Worm (Caenorhabditis elegans) whole organism, L1 larva: Measurements from ENCODE around the gene Y53G8AM.7.
A peak's percentile ranks its signal among the peaks of the same experiment; 100 is the strongest.

Experiments
- C16A3.4 ChIP-seq: fragments of 150-350 bp; optimal IDR thresholded peaks from 2 replicates; lab custom pipeline; 2014; ENCODE audit warnings: missing biosample characterization, missing genetic modification characterization
- aha-1 ChIP-seq: fragments of 150-350 bp; optimal IDR thresholded peaks from 2 replicates; lab custom pipeline; 2014; ENCODE audit warnings: missing biosample characterization, missing genetic modification characterization
- ama-1 ChIP-seq: fragments of 150-350 bp; optimal IDR thresholded peaks from 2 replicates; lab custom pipeline; 2014
- blmp-1 ChIP-seq: fragments of 150-350 bp; optimal IDR thresholded peaks from 2 replicates; lab custom pipeline; 2014; ENCODE audit warnings: missing biosample characterization, missing genetic modification characterization
- ceh-63 ChIP-seq: fragments of 200-800 bp; sonication (Bioruptor generic); optimal IDR thresholded peaks from 2 replicates; lab custom pipeline; 2018; ENCODE audit warnings: mild to moderate bottlenecking, missing genetic modification characterization, missing compliant biosample characterization
- ceh-82 ChIP-seq, 3 experiments: fragments of 150-350 bp in 1 of 3; sonication (generic microtip) in 2 of 3; optimal IDR thresholded peaks; 2 replicates each; lab custom pipeline; 2014 to 2017; ENCODE audit warnings: missing biosample characterization in 3 of 3, missing genetic modification characterization in 3 of 3
- ceh-90 ChIP-seq: sonication (generic microtip); optimal IDR thresholded peaks from 2 replicates; lab custom pipeline; 2016; ENCODE audit warnings: missing genetic modification characterization, missing compliant biosample characterization
- dpl-1 ChIP-seq, 3 experiments: fragments of 150-350 bp in 2 of 3; sonication (generic microtip) in 1 of 3; optimal IDR thresholded peaks; 2 replicates each; lab custom pipeline; 2014 to 2017; ENCODE audit warnings: missing biosample characterization in 3 of 3, missing genetic modification characterization in 3 of 3, missing genetic modification reagents in 3 of 3
- dsc-1 ChIP-seq: sonication (generic microtip); optimal IDR thresholded peaks from 2 replicates; lab custom pipeline; 2016; ENCODE audit warnings: mild to moderate bottlenecking, missing genetic modification characterization, missing compliant biosample characterization
- efl-1 ChIP-seq, 4 experiments: fragments of 150-350 bp; optimal IDR thresholded peaks in 3 of 4; peaks in 1 of 4; 1 replicate in 1 of 4; 2 replicates in 3 of 4; lab custom pipeline; 2014; ENCODE audit warnings: missing biosample characterization in 2 of 4, missing genetic modification characterization in 2 of 4, missing genetic modification reagents in 2 of 4
- egl-13 ChIP-seq: sonication (generic microtip); optimal IDR thresholded peaks from 2 replicates; lab custom pipeline; 2016; ENCODE audit warnings: missing genotype, missing genetic modification reagents, missing genetic modification characterization, missing compliant biosample characterization
- egl-27 ChIP-seq, 2 experiments: fragments of 150-350 bp in 1 of 2; sonication (generic microtip); optimal IDR thresholded peaks; 3 replicates each; lab custom pipeline; 2017 to 2018; ENCODE audit warnings: missing biosample characterization in 2 of 2, missing genetic modification characterization in 2 of 2, missing genetic modification reagents in 2 of 2
- fkh-4 ChIP-seq: sonication (generic microtip); optimal IDR thresholded peaks from 2 replicates; lab custom pipeline; 2016; ENCODE audit warnings: missing compliant biosample characterization, missing genetic modification characterization, borderline replicate concordance
- fkh-8 ChIP-seq: sonication (generic microtip); optimal IDR thresholded peaks from 2 replicates; lab custom pipeline; 2016; ENCODE audit warnings: mild to moderate bottlenecking, missing genetic modification characterization, missing compliant biosample characterization
- fos-1 ChIP-seq: fragments of 150-350 bp; optimal IDR thresholded peaks from 2 replicates; lab custom pipeline; 2014; ENCODE audit warnings: missing biosample characterization, missing genetic modification characterization
- irx-1 ChIP-seq: sonication (generic microtip); optimal IDR thresholded peaks from 2 replicates; lab custom pipeline; 2016; ENCODE audit warnings: missing genetic modification characterization, missing compliant biosample characterization
- jun-1 ChIP-seq: fragments of 150-350 bp; optimal IDR thresholded peaks from 2 replicates; lab custom pipeline; 2014; ENCODE audit warnings: missing biosample characterization, missing genetic modification reagents, missing genetic modification characterization
- lin-14 ChIP-seq: fragments of 200-800 bp; sonication (Bioruptor generic); optimal IDR thresholded peaks from 2 replicates; lab custom pipeline; 2018; ENCODE audit warnings: mild to moderate bottlenecking, missing genetic modification characterization, moderate library complexity, missing compliant biosample characterization
- lin-35 ChIP-seq, 2 experiments: fragments of 150-350 bp; optimal IDR thresholded peaks; 2 replicates each; lab custom pipeline; 2014; ENCODE audit warnings: missing biosample characterization in 2 of 2, missing genetic modification characterization in 2 of 2, missing genetic modification reagents in 2 of 2
- lir-3 ChIP-seq: sonication (generic microtip); optimal IDR thresholded peaks from 2 replicates; lab custom pipeline; 2016; ENCODE audit warnings: mild to moderate bottlenecking, missing genetic modification characterization, moderate library complexity, missing compliant biosample characterization; ENCODE audit not compliant: poor library complexity
- lsy-2 ChIP-seq, 2 experiments: fragments of 150-350 bp; optimal IDR thresholded peaks; 2 replicates each; lab custom pipeline; 2014; ENCODE audit warnings: missing biosample characterization in 2 of 2, missing genetic modification characterization in 2 of 2
- mep-1 ChIP-seq: fragments of 150-350 bp; optimal IDR thresholded peaks from 2 replicates; lab custom pipeline; 2014; ENCODE audit warnings: missing biosample characterization, missing genetic modification characterization
- nhr-237 ChIP-seq: fragments of 150-350 bp; optimal IDR thresholded peaks from 2 replicates; lab custom pipeline; 2014; ENCODE audit warnings: missing biosample characterization, missing genetic modification characterization
- nhr-28 ChIP-seq: fragments of 150-350 bp; optimal IDR thresholded peaks from 2 replicates; lab custom pipeline; 2014; ENCODE audit warnings: missing biosample characterization, missing genetic modification characterization
- nhr-47 ChIP-seq: sonication (generic microtip); optimal IDR thresholded peaks from 2 replicates; lab custom pipeline; 2016; ENCODE audit warnings: mild to moderate bottlenecking, missing genetic modification characterization, moderate library complexity, missing compliant biosample characterization
- nhr-71 ChIP-seq: sonication (generic microtip); optimal IDR thresholded peaks from 2 replicates; lab custom pipeline; 2016; ENCODE audit warnings: mild to moderate bottlenecking, missing genetic modification characterization, moderate library complexity, missing compliant biosample characterization
- nhr-77 ChIP-seq: fragments of 150-350 bp; optimal IDR thresholded peaks from 2 replicates; lab custom pipeline; 2014; ENCODE audit warnings: missing biosample characterization, missing genetic modification characterization
- nhr-90 ChIP-seq: sonication (generic microtip); optimal IDR thresholded peaks from 2 replicates; lab custom pipeline; 2016; ENCODE audit warnings: mild to moderate bottlenecking, missing genetic modification characterization, missing compliant biosample characterization; ENCODE audit not compliant: poor library complexity
- pqm-1 ChIP-seq: sonication (generic microtip); optimal IDR thresholded peaks from 3 replicates; lab custom pipeline; 2017; ENCODE audit warnings: missing biosample characterization, missing genetic modification characterization
- skn-1 ChIP-seq: fragments of 150-350 bp; optimal IDR thresholded peaks from 2 replicates; lab custom pipeline; 2014; ENCODE audit warnings: missing biosample characterization, missing genetic modification characterization
- snu-23 ChIP-seq: sonication (generic microtip); optimal IDR thresholded peaks from 2 replicates; lab custom pipeline; 2016; ENCODE audit warnings: missing genetic modification characterization, missing compliant biosample characterization
- sox-4 ChIP-seq: sonication (generic microtip); optimal IDR thresholded peaks from 2 replicates; lab custom pipeline; 2016; ENCODE audit warnings: missing genetic modification characterization, missing compliant biosample characterization
- unc-130 ChIP-seq: fragments of 150-350 bp; optimal IDR thresholded peaks from 2 replicates; lab custom pipeline; 2017; ENCODE audit warnings: missing biosample characterization, missing genetic modification characterization, inconsistent platforms
- unc-30 ChIP-seq: sonication (generic microtip); optimal IDR thresholded peaks from 2 replicates; lab custom pipeline; 2017; ENCODE audit warnings: missing biosample characterization, missing genetic modification characterization
- unc-98 ChIP-seq: fragments of 200-800 bp; sonication (Bioruptor generic); IDR thresholded peaks from 2 replicates; pipeline ENCODE4 v1.3.6; 2022; ENCODE audit warnings: missing genetic modification characterization, missing compliant biosample characterization
- ztf-11 ChIP-seq, 2 experiments: sonication (generic microtip); optimal IDR thresholded peaks; 2 replicates each; lab custom pipeline; 2016 to 2017; ENCODE audit warnings: missing genetic modification characterization in 2 of 2, missing biosample characterization in 1 of 2, missing compliant biosample characterization in 1 of 2

Y53G8AM.7 gene

DNA sequence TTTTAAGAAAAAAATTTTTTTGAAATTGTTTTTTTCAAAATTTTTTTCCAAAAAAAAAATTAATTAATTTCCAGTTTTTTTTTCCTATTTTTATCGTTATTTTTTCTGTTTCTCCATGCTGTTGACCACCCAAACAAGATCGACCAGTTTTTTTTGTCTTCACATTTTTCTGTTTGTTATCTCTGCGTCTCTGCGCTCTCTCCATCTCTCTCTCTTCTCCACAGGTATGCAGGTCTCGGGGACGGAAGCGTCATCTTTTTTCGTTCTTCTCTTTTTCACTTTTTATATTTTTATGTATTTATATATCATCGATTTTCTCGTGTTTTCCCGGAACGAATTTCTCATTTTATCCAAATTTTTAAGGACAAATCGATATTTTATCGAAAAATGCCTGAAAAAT lies 42.4 kb upstream of the Y53G8AM.7 start:
- peak; percentile 28 for TF ChIP-seq nhr-71 (tag; lab: Kevin White, UChicago)
- TF ChIP-seq skn-1 (tag; lab: Kevin White, UChicago), result peak; percentile 4
- peak in 1 of 2 experiments; percentile 4 for TF ChIP-seq efl-1 (optimal IDR thresholded peaks at IDR 0.05; lab: Kevin White, UChicago)
- TF ChIP-seq efl-1 (GFP tag; optimal IDR thresholded peaks at IDR 0.05 in 1 of 2; lab: Kevin White, UChicago), result no peak
- peak; percentile 27 for TF ChIP-seq snu-23 (GFP tag; lab: Kevin White, UChicago)
- TF ChIP-seq aha-1, result no peak
- peak; percentile 37 for TF ChIP-seq mep-1 (tag; lab: Kevin White, UChicago)
- TF ChIP-seq lin-35 (GFP tag; optimal IDR thresholded peaks at IDR 0.05; lab: Kevin White, UChicago), result peak in 1 of 2 experiments; percentile 20
- TF ChIP-seq blmp-1 (tag; lab: Kevin White, UChicago), result peak; percentile 91
- no peak for TF ChIP-seq nhr-47 (tag; lab: Kevin White, UChicago)

DNA sequence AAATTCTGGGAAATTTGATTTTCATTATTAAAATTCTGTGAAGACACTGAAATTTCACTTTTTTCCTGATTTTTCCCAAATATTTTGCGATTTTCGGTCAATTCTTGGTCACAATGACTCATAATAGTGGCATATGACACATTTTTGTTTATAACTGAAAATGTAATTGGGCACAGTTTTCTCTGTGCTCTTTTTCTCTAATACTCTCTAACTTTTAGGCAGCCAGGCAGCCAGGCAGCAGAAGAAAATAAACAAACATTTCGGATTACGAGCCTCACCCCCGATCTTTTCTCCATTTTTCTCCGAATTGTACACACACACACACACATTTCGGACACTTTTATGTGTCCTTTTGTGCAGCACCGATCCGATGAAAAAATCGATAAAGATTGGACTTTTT lies 40.9 kb upstream of the Y53G8AM.7 start:
- TF ChIP-seq egl-27 (tag; optimal IDR thresholded peaks at IDR 0.05; lab: Kevin White, UChicago), result no peak
- TF ChIP-seq fkh-8 (tag; lab: Kevin White, UChicago), result no peak
- TF ChIP-seq lsy-2 (tag; optimal IDR thresholded peaks at IDR 0.05; lab: Kevin White, UChicago), result no peak
- TF ChIP-seq pqm-1 (tag; lab: Kevin White, UChicago), result no peak
- TF ChIP-seq lin-14 (GFP tag; lab: Kevin White, UChicago), result peak; percentile 51
- peak in 1 of 3 experiments; percentile 9 for TF ChIP-seq ceh-82 (tag; optimal IDR thresholded peaks at IDR 0.05; lab: Kevin White, UChicago)
- TF ChIP-seq sox-4, result no peak
- TF ChIP-seq nhr-71 (tag; lab: Kevin White, UChicago), result peak; percentile 21
- no peak for TF ChIP-seq aha-1
- no peak for TF ChIP-seq lin-35 (GFP tag; optimal IDR thresholded peaks at IDR 0.05; lab: Kevin White, UChicago)
- TF ChIP-seq fos-1 (tag; lab: Kevin White, UChicago), result peak; percentile 0
- TF ChIP-seq dsc-1 (tag; lab: Kevin White, UChicago), result no peak
- no peak for TF ChIP-seq unc-130
- no peak for TF ChIP-seq lir-3 (tag; lab: Kevin White, UChicago)
- TF ChIP-seq irx-1 (tag; lab: Kevin White, UChicago), result peak; percentile 20
- TF ChIP-seq nhr-77 (tag; lab: Kevin White, UChicago), result peak; percentile 7
- TF ChIP-seq nhr-90 (tag; lab: Kevin White, UChicago), result no peak
- no peak for TF ChIP-seq ama-1 (lab: Kevin White, UChicago)
- no peak for TF ChIP-seq ceh-90 (tag; lab: Kevin White, UChicago)
- no peak for TF ChIP-seq nhr-28 (tag; lab: Kevin White, UChicago)
- TF ChIP-seq ceh-63, result no peak
- TF ChIP-seq nhr-237, result no peak
- no peak for TF ChIP-seq efl-1 (optimal IDR thresholded peaks at IDR 0.05; lab: Kevin White, UChicago)
- no peak for TF ChIP-seq efl-1 (GFP tag; optimal IDR thresholded peaks at IDR 0.05 in 1 of 2; lab: Kevin White, UChicago)
- no peak for TF ChIP-seq C16A3.4
- no peak for TF ChIP-seq unc-30

DNA sequence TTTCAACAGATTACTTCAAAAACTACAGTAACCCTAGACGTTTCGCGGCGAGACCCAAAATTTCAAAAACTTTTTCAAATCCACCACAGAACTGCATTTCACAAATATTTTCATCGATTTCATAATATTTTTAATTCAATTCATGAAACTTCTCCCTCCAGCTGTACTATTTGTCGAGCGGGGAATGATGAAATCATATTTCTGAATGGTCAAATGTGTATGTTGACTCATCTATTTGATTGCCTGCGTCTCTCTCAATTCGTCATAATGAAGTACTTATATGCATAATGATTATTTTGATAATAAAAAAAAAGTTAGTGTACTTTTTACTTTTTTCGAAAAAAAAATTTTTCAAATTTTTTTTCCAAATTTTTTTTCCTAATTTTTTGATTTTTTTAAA lies 39.8 kb upstream of the Y53G8AM.7 start:
- no peak for TF ChIP-seq fkh-4 (tag; lab: Kevin White, UChicago)
- no peak for TF ChIP-seq unc-30
- TF ChIP-seq egl-13 (tag; lab: Kevin White, UChicago), result no peak
- peak; percentile 70 for TF ChIP-seq skn-1 (tag; lab: Kevin White, UChicago)
- TF ChIP-seq unc-98 (GFP tag; lab: Robert Waterston, UW), result no peak
- no peak for TF ChIP-seq dpl-1 (GFP tag; optimal IDR thresholded peaks at IDR 0.05; lab: Kevin White, UChicago)
- peak; percentile 62 for TF ChIP-seq jun-1 (tag; lab: Kevin White, UChicago)
- no peak for TF ChIP-seq snu-23 (GFP tag; lab: Kevin White, UChicago)
- TF ChIP-seq ztf-11 (tag; optimal IDR thresholded peaks at IDR 0.05; lab: Kevin White, UChicago), result no peak
- no peak for TF ChIP-seq nhr-90 (tag; lab: Kevin White, UChicago)
- TF ChIP-seq nhr-28 (tag; lab: Kevin White, UChicago), result no peak
- TF ChIP-seq ama-1 (lab: Kevin White, UChicago), result no peak
- TF ChIP-seq, all 84 proteins: peak for 2
